Worm (Caenorhabditis elegans) whole organism, early embryonic: ENCODE measurements around the gene syg-1.

Experiments used
- F13C5.2 ChIP-seq: sonication (generic microtip); optimal IDR thresholded peaks from 2 replicates; lab custom pipeline; 2017; ENCODE audit warnings: mild to moderate bottlenecking, missing genetic modification characterization, inconsistent platforms, missing compliant biosample characterization
- aly-1 ChIP-seq: sonication (generic microtip); optimal IDR thresholded peaks from 2 replicates; lab custom pipeline; 2016; ENCODE audit warnings: missing genetic modification characterization, missing compliant biosample characterization
- ama-1 ChIP-seq: fragments of 150-350 bp; optimal IDR thresholded peaks from 2 replicates; lab custom pipeline; 2014
- ceh-13 ChIP-seq: fragments of 200-800 bp; sonication (Bioruptor generic); optimal IDR thresholded peaks from 2 replicates; lab custom pipeline; 2018; ENCODE audit warnings: mild to moderate bottlenecking, missing genetic modification characterization, missing compliant biosample characterization
- ceh-36 ChIP-seq: sonication (generic microtip); optimal IDR thresholded peaks from 2 replicates; lab custom pipeline; 2016; ENCODE audit warnings: missing genetic modification characterization, inconsistent platforms, missing compliant biosample characterization
- ets-7 ChIP-seq: sonication (generic microtip); optimal IDR thresholded peaks from 2 replicates; lab custom pipeline; 2016; ENCODE audit warnings: missing genotype, missing genetic modification characterization, missing compliant biosample characterization
- flt-1 ChIP-seq: fragments of 200-800 bp; sonication (Bioruptor generic); IDR thresholded peaks from 2 replicates; pipeline ENCODE4 v1.3.6; 2022; ENCODE audit warnings: missing genetic modification characterization, missing compliant biosample characterization
- hnd-1 ChIP-seq: sonication (generic microtip); optimal IDR thresholded peaks from 2 replicates; lab custom pipeline; 2016; ENCODE audit warnings: missing genetic modification characterization, missing compliant biosample characterization
- pes-1 ChIP-seq: fragments of 200-800 bp; sonication (Bioruptor generic); IDR thresholded peaks from 2 replicates; pipeline ENCODE4 v1.3.6; 2022; ENCODE audit warnings: missing genetic modification reagents, missing genetic modification characterization, missing compliant biosample characterization
- scrt-1 ChIP-seq: fragments of 200-800 bp; sonication (Bioruptor generic); IDR thresholded peaks from 2 replicates; pipeline ENCODE4 v1.3.6; 2022; ENCODE audit warnings: missing genetic modification characterization, missing compliant biosample characterization
- tbx-37 ChIP-seq: fragments of 200-800 bp; sonication (Bioruptor generic); conservative IDR thresholded peaks from 2 replicates; pipeline ENCODE4 v1.3.6; 2022; ENCODE audit warnings: missing genetic modification reagents, missing genetic modification characterization, missing compliant biosample characterization
- tra-4 ChIP-seq: sonication (generic microtip); optimal IDR thresholded peaks from 2 replicates; lab custom pipeline; 2017; ENCODE audit warnings: missing genetic modification characterization, missing compliant biosample characterization

ce11 chrX:2475873-2476272, 39.3 kb downstream of the syg-1 start, which contains the start of gene R04B3.3:
- TF ChIP-seq ama-1 (lab: Kevin White, UChicago) (no peak), F13C5.2 (tag; lab: Kevin White, UChicago) (no peak), scrt-1 (GFP tag; lab: Robert Waterston, UW) (no peak), hnd-1 (no peak), ets-7 (tag; lab: Kevin White, UChicago) (no peak), pes-1 (GFP tag; lab: Robert Waterston, UW) (no peak), ceh-36 (tag; lab: Kevin White, UChicago) (no peak), tbx-37 (GFP tag; lab: Robert Waterston, UW) (no peak), aly-1 (tag; lab: Kevin White, UChicago) (no peak), tra-4 (tag; lab: Kevin White, UChicago) (no peak), ceh-13 (no peak), flt-1 (GFP tag; lab: Robert Waterston, UW) (no peak)
